Worm (Caenorhabditis elegans) whole organism, L4 larva: ENCODE data around the gene pole-2.

Source experiments
- F10B5.3 ChIP-seq: sonication (generic microtip); optimal IDR thresholded peaks from 2 replicates; lab custom pipeline; 2016; ENCODE audit warnings: mild to moderate bottlenecking, missing genetic modification characterization, missing compliant biosample characterization
- F26F4.8 ChIP-seq: fragments of 200-800 bp; sonication (Bioruptor generic); conservative IDR thresholded peaks from 2 replicates; pipeline ENCODE4 v1.3.6; 2022; ENCODE audit warnings: missing genetic modification characterization, missing compliant biosample characterization
- T26A8.4 ChIP-seq: fragments of 200-800 bp; sonication (Bioruptor generic); IDR thresholded peaks from 2 replicates; pipeline ENCODE4 v1.3.6; 2022; ENCODE audit warnings: missing genetic modification characterization, missing compliant biosample characterization
- ama-1 ChIP-seq: fragments of 150-350 bp; optimal IDR thresholded peaks from 2 replicates; lab custom pipeline; 2014; ENCODE audit warnings: inconsistent platforms, mixed read lengths
- dmd-6 ChIP-seq: fragments of 200-800 bp; sonication (Bioruptor generic); IDR thresholded peaks from 2 replicates; pipeline ENCODE4 v1.3.6; 2022; ENCODE audit warnings: missing genetic modification reagents, missing genetic modification characterization, missing compliant biosample characterization
- lin-13 ChIP-seq: fragments of 150-350 bp; optimal IDR thresholded peaks from 2 replicates; lab custom pipeline; 2014; ENCODE audit warnings: missing biosample characterization, missing genetic modification reagents, missing genetic modification characterization
- nhr-77 ChIP-seq: fragments of 150-350 bp; optimal IDR thresholded peaks from 2 replicates; lab custom pipeline; 2014; ENCODE audit warnings: missing biosample characterization, missing genetic modification characterization

DNA sequence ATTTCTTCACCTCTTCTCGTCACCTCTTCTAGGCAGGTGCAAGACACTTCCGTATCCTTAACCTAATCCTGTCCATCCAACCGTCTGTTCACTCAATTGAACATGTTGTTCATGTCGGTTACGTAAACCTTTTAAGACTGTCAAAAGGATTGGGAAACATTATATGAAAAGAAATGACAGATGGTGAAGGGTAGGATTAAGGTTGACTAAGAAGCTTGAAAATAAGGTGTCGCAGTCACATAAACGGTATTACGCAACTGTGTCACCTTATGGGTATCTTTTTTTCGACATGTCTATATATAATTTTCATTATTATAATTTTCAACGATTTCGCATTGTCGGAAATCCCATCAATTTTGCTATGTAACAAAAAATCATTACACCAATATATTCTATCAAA is 36.4 kb upstream of the pole-2 start:
- TF ChIP-seq F26F4.8 (GFP tag; lab: Robert Waterston, UW): no peak
- TF ChIP-seq T26A8.4 (GFP tag; lab: Robert Waterston, UW): no peak
- no peak for TF ChIP-seq dmd-6 (GFP tag; lab: Robert Waterston, UW)
- no peak for TF ChIP-seq nhr-77
- TF ChIP-seq ama-1 (lab: Kevin White, UChicago): no peak
- TF ChIP-seq F10B5.3 (tag; lab: Kevin White, UChicago): no peak
- no peak for TF ChIP-seq lin-13 (GFP tag; lab: Kevin White, UChicago)
